Worm (Caenorhabditis elegans) whole organism, L3 larva: ENCODE measurements around the gene C46A5.6.
A peak's percentile ranks its signal among the peaks of the same experiment; 100 is the strongest.

Experiments
- R02D3.7 ChIP-seq: fragments of 150-350 bp; optimal IDR thresholded peaks from 2 replicates; lab custom pipeline; 2014; ENCODE audit warnings: missing biosample characterization, missing genetic modification characterization
- ZK546.5 ChIP-seq: sonication (generic microtip); optimal IDR thresholded peaks from 2 replicates; lab custom pipeline; 2017; ENCODE audit warnings: missing biosample characterization, missing genetic modification characterization
- aly-2 ChIP-seq: fragments of 150-350 bp; optimal IDR thresholded peaks from 2 replicates; lab custom pipeline; 2014; ENCODE audit warnings: missing biosample characterization, missing genetic modification characterization
- ama-1 ChIP-seq: fragments of 150-350 bp; optimal IDR thresholded peaks from 2 replicates; lab custom pipeline; 2018
- ceh-16 ChIP-seq: sonication (generic microtip); optimal IDR thresholded peaks from 2 replicates; lab custom pipeline; 2017; ENCODE audit warnings: missing biosample characterization, missing genetic modification characterization
- ceh-28 ChIP-seq: fragments of 150-350 bp; optimal IDR thresholded peaks from 2 replicates; lab custom pipeline; 2014; ENCODE audit warnings: missing biosample characterization, missing genetic modification reagents, missing genetic modification characterization
- ceh-82 ChIP-seq: fragments of 150-350 bp; optimal IDR thresholded peaks from 2 replicates; lab custom pipeline; 2014; ENCODE audit warnings: missing biosample characterization, missing genetic modification characterization
- ceh-9 ChIP-seq: sonication (generic microtip); optimal IDR thresholded peaks from 2 replicates; lab custom pipeline; 2018; ENCODE audit warnings: missing biosample characterization, missing genetic modification characterization
- daf-12 ChIP-seq: fragments of 150-350 bp; optimal IDR thresholded peaks from 2 replicates; lab custom pipeline; 2014; ENCODE audit warnings: missing biosample characterization, missing genetic modification reagents, missing genetic modification characterization
- egl-27 ChIP-seq: sonication (generic microtip); optimal IDR thresholded peaks from 4 replicates; lab custom pipeline; 2017; ENCODE audit warnings: missing biosample characterization, missing genetic modification reagents, missing genetic modification characterization
- elt-1 ChIP-seq: fragments of 150-350 bp; optimal IDR thresholded peaks from 2 replicates; lab custom pipeline; 2014; ENCODE audit warnings: missing biosample characterization, missing genetic modification characterization
- elt-2 ChIP-seq: sonication (generic microtip); optimal IDR thresholded peaks from 2 replicates; lab custom pipeline; 2016; ENCODE audit warnings: missing genetic modification reagents, mild to moderate bottlenecking, missing genetic modification characterization, missing compliant biosample characterization
- elt-3 ChIP-seq, 3 experiments: fragments of 150-350 bp in 1 of 3; sonication (generic microtip) in 2 of 3; optimal IDR thresholded peaks; 2 replicates in 2 of 3; 4 replicates in 1 of 3; lab custom pipeline; 2014 to 2017; ENCODE audit warnings: missing biosample characterization in 3 of 3, missing genetic modification characterization in 3 of 3
- eor-1 ChIP-seq, 2 experiments: fragments of 150-350 bp; optimal IDR thresholded peaks; 2 replicates each; lab custom pipeline; 2014 to 2018; ENCODE audit warnings: missing biosample characterization in 2 of 2, missing genetic modification characterization in 2 of 2
- fkh-10 ChIP-seq: sonication (generic microtip); optimal IDR thresholded peaks from 2 replicates; lab custom pipeline; 2017; ENCODE audit warnings: missing biosample characterization, missing genetic modification reagents, missing genetic modification characterization
- fkh-2 ChIP-seq: fragments of 150-350 bp; optimal IDR thresholded peaks from 2 replicates; lab custom pipeline; 2014; ENCODE audit warnings: missing biosample characterization, missing genetic modification reagents, missing genetic modification characterization
- fos-1 ChIP-seq: fragments of 150-350 bp; optimal IDR thresholded peaks from 2 replicates; lab custom pipeline; 2014; ENCODE audit warnings: missing biosample characterization, missing genetic modification characterization
- hmg-11 ChIP-seq: sonication (generic microtip); optimal IDR thresholded peaks from 2 replicates; lab custom pipeline; 2016; ENCODE audit warnings: missing genetic modification characterization, missing compliant biosample characterization
- jun-1 ChIP-seq: fragments of 150-350 bp; optimal IDR thresholded peaks from 2 replicates; lab custom pipeline; 2014; ENCODE audit warnings: missing biosample characterization, missing genetic modification reagents, missing genetic modification characterization
- lin-15B ChIP-seq: fragments of 150-350 bp; optimal IDR thresholded peaks from 2 replicates; lab custom pipeline; 2014; ENCODE audit warnings: missing biosample characterization, missing genetic modification characterization
- lin-39 ChIP-seq: fragments of 150-350 bp; optimal IDR thresholded peaks from 2 replicates; lab custom pipeline; 2018; ENCODE audit warnings: missing biosample characterization, missing genetic modification reagents, missing genetic modification characterization
- lsy-12 ChIP-seq: sonication (generic microtip); optimal IDR thresholded peaks from 2 replicates; lab custom pipeline; 2016; ENCODE audit warnings: mild to moderate bottlenecking, missing genetic modification characterization, missing compliant biosample characterization
- mdl-1 ChIP-seq: fragments of 150-350 bp; optimal IDR thresholded peaks from 2 replicates; lab custom pipeline; 2014; ENCODE audit warnings: missing biosample characterization, missing genetic modification characterization
- nfya-1 ChIP-seq: sonication (generic microtip); optimal IDR thresholded peaks from 2 replicates; lab custom pipeline; 2017; ENCODE audit warnings: missing genetic modification characterization, mild to moderate bottlenecking, missing compliant biosample characterization, antibody characterized with exemption, moderate library complexity; ENCODE audit not compliant: insufficient read depth
- nhr-11 ChIP-seq: fragments of 150-350 bp; optimal IDR thresholded peaks from 2 replicates; lab custom pipeline; 2014; ENCODE audit warnings: missing biosample characterization, missing genetic modification characterization
- nhr-12 ChIP-seq: fragments of 150-350 bp; optimal IDR thresholded peaks from 2 replicates; lab custom pipeline; 2014; ENCODE audit warnings: missing biosample characterization, missing genetic modification characterization
- nhr-23 ChIP-seq: fragments of 150-350 bp; optimal IDR thresholded peaks from 2 replicates; lab custom pipeline; 2014; ENCODE audit warnings: missing biosample characterization, missing genetic modification reagents, missing genetic modification characterization
- nhr-237 ChIP-seq: fragments of 150-350 bp; optimal IDR thresholded peaks from 2 replicates; lab custom pipeline; 2014; ENCODE audit warnings: missing biosample characterization, missing genetic modification characterization
- nhr-28 ChIP-seq: fragments of 150-350 bp; optimal IDR thresholded peaks from 2 replicates; lab custom pipeline; 2014; ENCODE audit warnings: missing biosample characterization, missing genetic modification characterization
- nhr-43 ChIP-seq: sonication (generic microtip); optimal IDR thresholded peaks from 2 replicates; lab custom pipeline; 2016; ENCODE audit warnings: mild to moderate bottlenecking, missing genetic modification characterization, missing compliant biosample characterization; ENCODE audit not compliant: poor library complexity, severe bottlenecking
- nhr-67 ChIP-seq: fragments of 150-350 bp; optimal IDR thresholded peaks from 2 replicates; lab custom pipeline; 2014; ENCODE audit warnings: missing biosample characterization, missing genetic modification characterization
- nhr-76 ChIP-seq: fragments of 150-350 bp; sonication (generic microtip); optimal IDR thresholded peaks from 5 replicates; lab custom pipeline; 2014; ENCODE audit warnings: missing biosample characterization, missing genetic modification characterization
- nhr-77 ChIP-seq: fragments of 150-350 bp; optimal IDR thresholded peaks from 2 replicates; lab custom pipeline; 2014; ENCODE audit warnings: missing biosample characterization, missing genetic modification characterization
- pha-4 ChIP-seq: fragments of 150-350 bp; optimal IDR thresholded peaks from 2 replicates; lab custom pipeline; 2014; ENCODE audit warnings: missing biosample characterization, missing genetic modification reagents, missing genetic modification characterization
- pqm-1 ChIP-seq: fragments of 150-350 bp; optimal IDR thresholded peaks from 2 replicates; lab custom pipeline; 2017; ENCODE audit warnings: missing biosample characterization, missing genetic modification characterization, inconsistent platforms
- sea-2 ChIP-seq: fragments of 150-350 bp; sonication (generic microtip); optimal IDR thresholded peaks from 4 replicates; lab custom pipeline; 2014; ENCODE audit warnings: missing biosample characterization, missing genetic modification reagents, missing genetic modification characterization
- skn-1 ChIP-seq: fragments of 150-350 bp; optimal IDR thresholded peaks from 2 replicates; lab custom pipeline; 2014; ENCODE audit warnings: missing biosample characterization, missing genetic modification characterization
- snpc-4 ChIP-seq: fragments of 150-350 bp; optimal IDR thresholded peaks from 2 replicates; lab custom pipeline; 2014; ENCODE audit warnings: missing biosample characterization, missing genetic modification characterization
- tbx-2 ChIP-seq: sonication (generic microtip); optimal IDR thresholded peaks from 2 replicates; lab custom pipeline; 2016; ENCODE audit warnings: mild to moderate bottlenecking, missing genetic modification characterization, missing compliant biosample characterization
- unc-62 ChIP-seq: fragments of 150-350 bp; sonication (generic microtip); optimal IDR thresholded peaks from 4 replicates; lab custom pipeline; 2014; ENCODE audit warnings: missing biosample characterization, missing genetic modification reagents, missing genetic modification characterization
- zag-1 ChIP-seq: fragments of 150-350 bp; optimal IDR thresholded peaks from 2 replicates; lab custom pipeline; 2014; ENCODE audit warnings: missing biosample characterization, missing genetic modification characterization
- ztf-11 ChIP-seq: fragments of 150-350 bp; optimal IDR thresholded peaks from 2 replicates; lab custom pipeline; 2014; ENCODE audit warnings: missing biosample characterization, missing genetic modification characterization
- ztf-4 ChIP-seq: fragments of 150-350 bp; optimal IDR thresholded peaks from 2 replicates; lab custom pipeline; 2014; ENCODE audit warnings: missing biosample characterization, missing genetic modification characterization

Gene C46A5.6

DNA sequence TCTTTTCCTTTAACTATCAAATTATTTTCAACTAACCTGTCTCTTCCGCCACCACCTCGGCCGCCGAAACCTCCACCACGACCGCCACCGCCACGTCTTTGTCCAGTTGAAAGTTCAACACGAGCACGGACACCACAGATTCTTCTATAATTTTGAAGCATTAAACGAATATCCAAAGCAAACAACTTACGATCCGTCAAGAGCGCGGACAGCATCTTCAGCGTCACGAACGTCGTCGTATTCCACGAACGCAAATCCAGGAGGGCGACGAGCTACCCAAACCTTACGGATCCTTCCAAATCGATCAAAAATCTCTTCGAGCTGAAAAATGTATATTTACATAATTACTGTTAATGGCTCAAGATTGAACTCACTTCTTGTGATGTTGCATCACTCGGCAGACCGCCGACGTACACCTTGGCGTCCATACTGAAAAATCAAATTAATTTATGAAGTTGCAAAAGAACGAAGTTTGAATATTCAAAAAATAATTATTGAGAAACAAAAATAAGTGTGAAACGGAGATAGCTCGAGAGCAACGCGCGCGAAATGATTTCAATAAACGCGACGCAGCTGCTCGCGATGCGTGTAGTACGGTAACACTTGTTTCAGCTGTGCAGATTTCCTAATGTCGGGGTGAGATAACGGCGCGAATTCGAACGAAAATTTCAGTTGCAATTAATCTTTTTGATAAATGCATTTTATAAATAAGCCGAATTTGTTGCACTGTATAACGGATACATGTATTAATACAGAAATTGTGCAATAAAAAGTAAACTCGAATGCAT lies 27.3 kb upstream of the C46A5.6 start, which contains the start of gene rsp-6 (continued):
- no peak for TF ChIP-seq fos-1 (tag; lab: Kevin White, UChicago)
- peak; percentile 75 for TF ChIP-seq ama-1 (lab: Kevin White, UChicago)
- no peak for TF ChIP-seq ceh-82 (tag; lab: Kevin White, UChicago)
- TF ChIP-seq unc-62 (GFP tag; lab: Kevin White, UChicago), result peak; percentile 28
- TF ChIP-seq nhr-43 (tag; lab: Kevin White, UChicago), result peak; percentile 64
- TF ChIP-seq R02D3.7 (tag; lab: Kevin White, UChicago), result peak; percentile 68
- no peak for TF ChIP-seq nhr-237
- no peak for TF ChIP-seq zag-1 (tag; lab: Kevin White, UChicago)
- no peak for TF ChIP-seq elt-3 (tag; optimal IDR thresholded peaks at IDR 0.05; lab: Kevin White, UChicago)
- peak; percentile 98 for TF ChIP-seq lin-39
- peak; percentile 44 for TF ChIP-seq pqm-1 (tag; lab: Kevin White, UChicago)
- peak; percentile 97 for TF ChIP-seq pha-4
- no peak for TF ChIP-seq nhr-67 (tag; lab: Kevin White, UChicago)

DNA sequence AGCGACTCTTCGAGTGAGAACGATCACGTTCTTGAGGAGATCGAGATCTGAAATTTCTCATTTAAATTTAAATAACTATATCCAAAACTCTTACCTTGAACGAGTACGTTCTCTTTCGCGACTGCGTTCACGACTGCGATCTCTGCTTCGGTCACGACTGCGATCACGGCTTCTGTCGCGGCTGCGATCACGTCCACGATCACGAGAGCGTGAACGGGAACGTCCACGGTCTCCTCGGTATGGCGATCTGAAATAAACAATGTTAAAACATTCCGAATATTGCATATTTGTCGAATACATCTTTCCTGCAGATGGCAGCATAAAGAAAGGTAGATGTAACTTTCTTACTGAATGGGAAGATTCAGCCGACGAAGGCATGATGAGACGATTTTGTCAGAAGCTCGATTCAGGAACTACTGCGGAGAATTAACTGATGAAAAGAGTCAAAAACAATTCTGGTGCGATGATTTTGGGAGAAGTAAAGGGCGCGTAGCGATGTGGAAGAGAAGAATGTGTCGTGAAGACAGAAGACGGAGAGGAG lies 26.6 kb upstream of the C46A5.6 start:
- TF ChIP-seq nhr-77 (tag; lab: Kevin White, UChicago) (no peak), nhr-28 (tag; lab: Kevin White, UChicago) (no peak), daf-12 (tag; lab: Kevin White, UChicago) (no peak), nhr-12 (no peak), sea-2 (no peak), pha-4 (no peak), elt-1 (tag; lab: Kevin White, UChicago) (no peak), snpc-4 (tag; lab: Kevin White, UChicago) (no peak), nhr-23 (tag; lab: Kevin White, UChicago) (no peak), ceh-82 (tag; lab: Kevin White, UChicago) (no peak), egl-27 (no peak), elt-3 (tag; optimal IDR thresholded peaks at IDR 0.05; lab: Kevin White, UChicago) (no peak), lin-15B (no peak), ama-1 (lab: Kevin White, UChicago) (no peak), nhr-43 (tag; lab: Kevin White, UChicago) (no peak), elt-2 (tag; lab: Kevin White, UChicago) (no peak), lsy-12 (tag; lab: Kevin White, UChicago) (no peak)
- TF ChIP-seq, all 47 proteins: peak for 0

DNA sequence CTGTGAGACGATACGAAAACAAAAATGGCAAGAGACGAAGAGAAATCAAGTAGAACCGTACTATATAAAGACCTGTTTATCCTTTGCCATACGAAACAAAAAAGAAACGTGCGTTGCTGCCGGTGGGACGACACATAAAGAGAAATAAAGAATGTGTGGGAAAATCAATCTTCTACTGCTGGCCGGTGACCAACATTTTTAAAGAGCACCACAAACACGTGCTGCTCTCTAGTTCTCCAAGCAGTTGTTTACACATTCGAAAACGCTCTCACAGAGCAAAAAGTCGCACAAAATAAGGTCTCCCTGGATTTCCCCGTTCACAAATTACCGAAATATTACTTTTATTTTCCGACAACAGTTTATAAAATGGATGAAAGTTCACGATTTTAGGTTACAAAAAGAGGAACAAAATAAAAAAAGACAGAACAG lies 25.9 kb upstream of the C46A5.6 start, which contains the start of gene imp-3:
Gene imp-3, minus strand, starts transcription at position 93 of the 429 bp plus-strand sequence.
- TF ChIP-seq ama-1 (lab: Kevin White, UChicago), result peak; percentile 95
- no peak for TF ChIP-seq fkh-10 (GFP tag; lab: Kevin White, UChicago)
- TF ChIP-seq nhr-12, result no peak
- TF ChIP-seq tbx-2 (tag; lab: Kevin White, UChicago), result no peak
- TF ChIP-seq nhr-28 (tag; lab: Kevin White, UChicago), result no peak
- no peak for TF ChIP-seq ZK546.5 (tag; lab: Kevin White, UChicago)
- TF ChIP-seq lsy-12 (tag; lab: Kevin White, UChicago), result peak; percentile 46
- TF ChIP-seq ceh-82 (tag; lab: Kevin White, UChicago), result no peak
- TF ChIP-seq lin-39, result peak; percentile 70
- TF ChIP-seq lin-15B, result peak; percentile 41
- TF ChIP-seq ztf-11 (tag; lab: Kevin White, UChicago), result no peak
- TF ChIP-seq nhr-11 (tag; lab: Kevin White, UChicago), result no peak
- no peak for TF ChIP-seq nhr-76
- TF ChIP-seq sea-2, result no peak
- TF ChIP-seq pqm-1 (tag; lab: Kevin White, UChicago), result peak; percentile 17
- TF ChIP-seq nhr-43 (tag; lab: Kevin White, UChicago), result peak; percentile 16
- no peak for TF ChIP-seq skn-1
- TF ChIP-seq zag-1 (tag; lab: Kevin White, UChicago), result no peak
- TF ChIP-seq daf-12 (tag; lab: Kevin White, UChicago), result no peak
- no peak for TF ChIP-seq nhr-77 (tag; lab: Kevin White, UChicago)
- peak; percentile 66 for TF ChIP-seq nfya-1 (tag; lab: Kevin White, UChicago)
- no peak for TF ChIP-seq mdl-1 (tag; lab: Kevin White, UChicago)
- no peak for TF ChIP-seq ceh-9 (tag; lab: Kevin White, UChicago)
- TF ChIP-seq fkh-2 (tag; lab: Kevin White, UChicago), result no peak
- TF ChIP-seq hmg-11 (tag; lab: Kevin White, UChicago), result peak; percentile 32
- TF ChIP-seq pha-4, result peak; percentile 74
- TF ChIP-seq ceh-16 (tag; lab: Kevin White, UChicago), result no peak
- no peak for TF ChIP-seq egl-27
- TF ChIP-seq snpc-4 (tag; lab: Kevin White, UChicago), result no peak
- TF ChIP-seq elt-3 (tag; optimal IDR thresholded peaks at IDR 0.05; lab: Kevin White, UChicago), result no peak
- no peak for TF ChIP-seq eor-1 (tag; optimal IDR thresholded peaks at IDR 0.05; lab: Kevin White, UChicago)
- TF ChIP-seq nhr-237, result no peak
- TF ChIP-seq ceh-28 (tag; lab: Kevin White, UChicago), result no peak
- TF ChIP-seq jun-1 (tag; lab: Kevin White, UChicago), result peak; percentile 8
- TF ChIP-seq ztf-4 (tag; lab: Kevin White, UChicago), result peak; percentile 64
- TF ChIP-seq elt-2 (tag; lab: Kevin White, UChicago), result peak; percentile 48
- no peak for TF ChIP-seq nhr-23 (tag; lab: Kevin White, UChicago)
- no peak for TF ChIP-seq aly-2 (tag; lab: Kevin White, UChicago)
- no peak for TF ChIP-seq unc-62 (GFP tag; lab: Kevin White, UChicago)
- no peak for TF ChIP-seq elt-1 (tag; lab: Kevin White, UChicago)
